Fruit fly (Drosophila melanogaster) whole organism, embryonic: ENCODE results near the gene CG11597.

Experiments
- Ada2b ChIP-seq: fragments of 200-800 bp; sonication (Bioruptor generic); IDR thresholded peaks from 2 replicates; pipeline ENCODE4 v1.3.6; 2022; ENCODE audit warnings: missing biosample characterization, missing genetic modification characterization
- Adf1 ChIP-seq: fragments of 200-800 bp; sonication (Bioruptor generic); IDR thresholded peaks from 2 replicates; pipeline ENCODE4 v1.3.6; 2022; ENCODE audit warnings: missing biosample characterization, missing genetic modification characterization
- B-H2 ChIP-seq: fragments of 200-800 bp; sonication (Bioruptor generic); optimal IDR thresholded peaks from 2 replicates; lab custom pipeline; 2018; ENCODE audit warnings: missing biosample characterization, mild to moderate bottlenecking, missing genetic modification characterization
- CG11247 ChIP-seq: fragments of 200-800 bp; sonication (Bioruptor generic); IDR thresholded peaks from 2 replicates; pipeline ENCODE4 v1.3.6; 2022; ENCODE audit warnings: missing biosample characterization, missing genetic modification characterization
- CG11398 ChIP-seq: fragments of 200-800 bp; sonication (Bioruptor generic); optimal IDR thresholded peaks from 2 replicates; lab custom pipeline; 2016; ENCODE audit warnings: missing biosample characterization, missing genetic modification characterization
- CG11504 ChIP-seq: fragments of 200-800 bp; sonication (Bioruptor generic); optimal IDR thresholded peaks from 3 replicates; lab custom pipeline; 2019; ENCODE audit warnings: missing biosample characterization, mild to moderate bottlenecking, missing genetic modification characterization, moderate library complexity
- CG12071 ChIP-seq: fragments of 200-800 bp; sonication (Bioruptor generic); optimal IDR thresholded peaks from 3 replicates; lab custom pipeline; 2018; ENCODE audit warnings: missing biosample characterization, mild to moderate bottlenecking, missing genetic modification characterization
- CG12942 ChIP-seq: fragments of 200-800 bp; sonication (Bioruptor generic); optimal IDR thresholded peaks from 3 replicates; lab custom pipeline; 2016; ENCODE audit warnings: missing biosample characterization, missing genetic modification characterization
- CG14667 ChIP-seq: fragments of 200-800 bp; sonication (Bioruptor generic); IDR thresholded peaks from 2 replicates; pipeline ENCODE4 v1.3.6; 2022; ENCODE audit warnings: missing biosample characterization, missing genetic modification characterization
- CG14965 ChIP-seq: fragments of 200-800 bp; sonication (Bioruptor generic); optimal IDR thresholded peaks from 2 replicates; lab custom pipeline; 2016; ENCODE audit warnings: missing biosample characterization, missing genetic modification characterization, borderline replicate concordance
- CG15073 ChIP-seq: fragments of 200-800 bp; sonication (Bioruptor generic); optimal IDR thresholded peaks from 2 replicates; lab custom pipeline; 2016; ENCODE audit warnings: missing biosample characterization, missing genetic modification characterization
- CG17912 ChIP-seq: fragments of 200-800 bp; sonication (Bioruptor generic); optimal IDR thresholded peaks from 2 replicates; lab custom pipeline; 2018; ENCODE audit warnings: missing biosample characterization, mild to moderate bottlenecking, missing genetic modification characterization
- CG18599 ChIP-seq: fragments of 200-800 bp; sonication (Bioruptor generic); optimal IDR thresholded peaks from 3 replicates; lab custom pipeline; 2017; ENCODE audit warnings: missing biosample characterization, missing genetic modification characterization, mild to moderate bottlenecking, moderate library complexity, missing genetic modification reagents
- CG2202 ChIP-seq: fragments of 200-800 bp; sonication (Bioruptor generic); optimal IDR thresholded peaks from 2 replicates; lab custom pipeline; 2018; ENCODE audit warnings: missing biosample characterization, mild to moderate bottlenecking, missing genetic modification characterization
- CG2712 ChIP-seq: fragments of 200-800 bp; optimal IDR thresholded peaks from 3 replicates; lab custom pipeline; 2019; ENCODE audit warnings: missing biosample characterization, mild to moderate bottlenecking, missing genetic modification characterization, moderate library complexity
- CG4282 ChIP-seq: fragments of 200-800 bp; sonication (Bioruptor generic); optimal IDR thresholded peaks from 2 replicates; lab custom pipeline; 2016; ENCODE audit warnings: missing biosample characterization, missing genetic modification characterization
- CG43689 ChIP-seq: fragments of 200-800 bp; sonication (Bioruptor generic); IDR thresholded peaks from 2 replicates; pipeline ENCODE4 v1.3.6; 2022; ENCODE audit warnings: missing biosample characterization, missing genetic modification characterization
- CG5180 ChIP-seq: fragments of 200-800 bp; sonication (Bioruptor generic); optimal IDR thresholded peaks from 3 replicates; lab custom pipeline; 2017; ENCODE audit warnings: missing biosample characterization, missing genetic modification characterization, mild to moderate bottlenecking, moderate library complexity, missing genetic modification reagents
- CG9727 ChIP-seq: fragments of 200-800 bp; sonication (Bioruptor generic); optimal IDR thresholded peaks from 3 replicates; lab custom pipeline; 2017; ENCODE audit warnings: missing biosample characterization, mild to moderate bottlenecking, missing genetic modification characterization
- CG9876 ChIP-seq: fragments of 200-800 bp; sonication (Bioruptor generic); optimal IDR thresholded peaks from 2 replicates; lab custom pipeline; 2016; ENCODE audit warnings: missing biosample characterization, missing genetic modification characterization
- Camta ChIP-seq: fragments of 200-800 bp; sonication (Bioruptor generic); optimal IDR thresholded peaks from 2 replicates; lab custom pipeline; 2016; ENCODE audit warnings: missing biosample characterization, missing genetic modification characterization
- D ChIP-seq, 2 experiments: fragments of 200-800 bp in 1 of 2; fragments of >200 bp in 1 of 2; sonication (Bioruptor generic) in 1 of 2; optimal IDR thresholded peaks; 2 replicates in 1 of 2; 3 replicates in 1 of 2; lab custom pipeline; 2017; ENCODE audit warnings: mild to moderate bottlenecking in 1 of 2, missing biosample characterization in 1 of 2, missing genetic modification characterization in 1 of 2, missing genetic modification reagents in 1 of 2
- GATAe ChIP-seq: fragments of 200-800 bp; sonication (Bioruptor generic); conservative IDR thresholded peaks from 2 replicates; pipeline ENCODE4 v1.3.6; 2022; ENCODE audit warnings: missing biosample characterization, missing genetic modification characterization
- Optix ChIP-seq: fragments of 200-800 bp; sonication (Bioruptor generic); IDR thresholded peaks from 3 replicates; pipeline ENCODE4 v1.3.6; 2022; ENCODE audit warnings: missing biosample characterization, missing genetic modification characterization
- amos ChIP-seq: fragments of 200-800 bp; sonication (Bioruptor generic); IDR thresholded peaks from 2 replicates; pipeline ENCODE4 v1.3.6; 2022; ENCODE audit warnings: missing biosample characterization, missing genetic modification characterization; ENCODE audit not compliant: partially characterized antibody
- crp ChIP-seq, 2 experiments: fragments of 200-800 bp; sonication (Bioruptor generic); optimal IDR thresholded peaks; 2 replicates in 1 of 2; 3 replicates in 1 of 2; lab custom pipeline; 2017; ENCODE audit warnings: missing biosample characterization in 2 of 2, missing genetic modification characterization in 2 of 2, mild to moderate bottlenecking in 1 of 2, moderate library complexity in 1 of 2
- eyg ChIP-seq: fragments of 200-800 bp; sonication (Bioruptor generic); optimal IDR thresholded peaks from 3 replicates; lab custom pipeline; 2016; ENCODE audit warnings: missing biosample characterization, missing genetic modification characterization
- fd102C ChIP-seq: fragments of 200-800 bp; sonication (Bioruptor generic); optimal IDR thresholded peaks from 2 replicates; lab custom pipeline; 2018; ENCODE audit warnings: missing biosample characterization, mild to moderate bottlenecking, missing genetic modification characterization, moderate library complexity
- gce ChIP-seq: fragments of 200-800 bp; sonication (Bioruptor generic); IDR thresholded peaks from 3 replicates; pipeline ENCODE4 v1.3.6; 2022; ENCODE audit warnings: missing biosample characterization, missing genetic modification characterization
- gro ChIP-seq: fragments of 200-800 bp; sonication (Bioruptor generic); optimal IDR thresholded peaks from 2 replicates; lab custom pipeline; 2016; ENCODE audit warnings: missing biosample characterization, missing genetic modification characterization
- hb ChIP-seq: fragments of 200-800 bp; sonication (Bioruptor generic); IDR thresholded peaks from 3 replicates; pipeline ENCODE4 v1.3.6; 2022; ENCODE audit warnings: missing biosample characterization, missing genetic modification characterization; ENCODE audit not compliant: partially characterized antibody
- ind ChIP-seq: fragments of 200-800 bp; sonication (Bioruptor generic); optimal IDR thresholded peaks from 3 replicates; lab custom pipeline; 2016; ENCODE audit warnings: missing biosample characterization, missing genetic modification characterization
- lilli ChIP-seq: fragments of 200-800 bp; sonication (Bioruptor generic); optimal IDR thresholded peaks from 3 replicates; lab custom pipeline; 2016; ENCODE audit warnings: missing biosample characterization, missing genetic modification characterization
- nau ChIP-seq: fragments of 200-800 bp; sonication (Bioruptor generic); optimal IDR thresholded peaks from 3 replicates; lab custom pipeline; 2017; ENCODE audit warnings: missing biosample characterization, mild to moderate bottlenecking, missing genetic modification characterization, missing genetic modification reagents
- org-1 ChIP-seq: fragments of 200-800 bp; sonication (Bioruptor generic); optimal IDR thresholded peaks from 2 replicates; lab custom pipeline; 2017; ENCODE audit warnings: missing biosample characterization, missing genetic modification characterization
- pb ChIP-seq: fragments of 200-800 bp; sonication (Bioruptor generic); optimal IDR thresholded peaks from 3 replicates; lab custom pipeline; 2016; ENCODE audit warnings: missing biosample characterization, missing genetic modification characterization
- repo ChIP-seq: fragments of 200-800 bp; sonication (Bioruptor generic); optimal IDR thresholded peaks from 2 replicates; lab custom pipeline; 2016; ENCODE audit warnings: missing biosample characterization, missing genetic modification characterization
- sisA ChIP-seq: fragments of 200-800 bp; sonication (Bioruptor generic); IDR thresholded peaks from 2 replicates; pipeline ENCODE4 v1.3.6; 2022; ENCODE audit warnings: missing biosample characterization, missing genetic modification characterization
- sna ChIP-seq: fragments of 200-800 bp; sonication (Bioruptor generic); IDR thresholded peaks from 2 replicates; pipeline ENCODE4 v1.3.6; 2022; ENCODE audit warnings: missing biosample characterization, missing genetic modification characterization; ENCODE audit not compliant: partially characterized antibody
- trh ChIP-seq: fragments of 200-800 bp; sonication (Bioruptor generic); optimal IDR thresholded peaks from 2 replicates; lab custom pipeline; 2016; ENCODE audit warnings: missing biosample characterization, missing genetic modification characterization
- vfl ChIP-seq: fragments of 200-800 bp; sonication (Bioruptor generic); optimal IDR thresholded peaks from 2 replicates; lab custom pipeline; 2016; ENCODE audit warnings: missing biosample characterization, missing genetic modification characterization

The CG11597 gene

dm6 chr3L:11776731-11777130, 45.3 kb downstream of the CG11597 start, which contains the start of gene CG14131 (continued):
- TF ChIP-seq amos (GFP tag; lab: Robert Waterston, UW) (no peak; the same call in 1 of the 2 replicates), CG17912 (no peak), CG43689 (no peak), CG5180 (GFP tag; lab: Kevin White, UChicago) (no peak), GATAe (0 out of 2 replicates have a peak, but pooled peaks have one; percentile 21), CG9876 (no peak), CG12942 (no peak), sna (no peak), ind (no peak), CG2202 (tag; lab: Kevin White, UChicago) (no peak), hb (GFP tag; lab: Robert Waterston, UW) (no peak), vfl (no peak), Ada2b (GFP tag; lab: Robert Waterston, UW) (no peak), fd102C (no peak), CG15073 (GFP tag; lab: Kevin White, UChicago) (no peak), nau (GFP tag; lab: Kevin White, UChicago) (no peak), CG4282 (GFP tag; lab: Kevin White, UChicago) (no peak), eyg (no peak), CG2712 (tag; lab: Kevin White, UChicago) (no peak), CG9727 (GFP tag; lab: Kevin White, UChicago) (no peak), Camta (GFP tag; lab: Kevin White, UChicago) (no peak), D (optimal IDR thresholded peaks at IDR 0.05; lab: Kevin White, UChicago) (no peak), D (GFP tag; optimal IDR thresholded peaks at IDR 0.05; lab: Kevin White, UChicago) (no peak), gro (GFP tag; lab: Kevin White, UChicago) (no peak), CG14965 (GFP tag; lab: Kevin White, UChicago) (no peak), Optix (no peak), CG18599 (no peak), pb (GFP tag; lab: Kevin White, UChicago) (no peak), CG11504 (tag; lab: Kevin White, UChicago) (no peak), CG11398 (GFP tag; lab: Kevin White, UChicago) (no peak), trh (GFP tag; lab: Kevin White, UChicago) (no peak), Adf1 (peak; percentile 74), CG12071 (no peak)

dm6 chr3L:11774401-11774800, 47.7 kb downstream of the CG11597 start, which contains the start of gene Tim13:
Gene Tim13, minus strand, starts transcription at chr3L:11774501.
- TF ChIP-seq sna, result no peak
- no peak for TF ChIP-seq crp (GFP tag; optimal IDR thresholded peaks at IDR 0.05; lab: Kevin White, UChicago)
- TF ChIP-seq sisA (GFP tag; lab: Robert Waterston, UW), result no peak
- TF ChIP-seq lilli, result no peak
- no peak for TF ChIP-seq CG14667 (GFP tag; lab: Robert Waterston, UW)
- no peak for TF ChIP-seq gce (GFP tag; lab: Robert Waterston, UW)
- no peak for TF ChIP-seq B-H2 (GFP tag; lab: Kevin White, UChicago)
- TF ChIP-seq org-1, result no peak
- TF ChIP-seq repo, result no peak
- no peak for TF ChIP-seq CG11247 (GFP tag; lab: Robert Waterston, UW)
- TF ChIP-seq, all 482 proteins: peak for 0
